Fruit fly (Drosophila melanogaster) whole organism, prepupa: Measurements from ENCODE around the gene Phs.

Experiments used
- CG1621 ChIP-seq: fragments of 200-800 bp; sonication (Bioruptor generic); optimal IDR thresholded peaks from 3 replicates; lab custom pipeline; 2018; ENCODE audit warnings: missing biosample characterization, mild to moderate bottlenecking, missing genetic modification characterization
- CG32006 ChIP-seq: fragments of 200-800 bp; sonication (Bioruptor generic); optimal IDR thresholded peaks from 3 replicates; lab custom pipeline; 2017; ENCODE audit warnings: missing biosample characterization, mild to moderate bottlenecking, missing genetic modification characterization
- CG6163 ChIP-seq: fragments of 200-800 bp; sonication (Bioruptor generic); IDR thresholded peaks from 3 replicates; pipeline ENCODE4 v1.3.6; 2022; ENCODE audit warnings: missing biosample characterization, missing genetic modification characterization
- CG6808 ChIP-seq: fragments of 200-800 bp; sonication (Bioruptor generic); optimal IDR thresholded peaks from 3 replicates; lab custom pipeline; 2017; ENCODE audit warnings: missing biosample characterization, missing genetic modification characterization, mild to moderate bottlenecking, moderate library complexity, missing genetic modification reagents
- CG7368 ChIP-seq: fragments of 200-800 bp; sonication (Bioruptor generic); optimal IDR thresholded peaks from 3 replicates; lab custom pipeline; 2016; ENCODE audit warnings: missing biosample characterization, missing genetic modification characterization
- Lpt ChIP-seq: fragments of 200-800 bp; sonication (Bioruptor generic); optimal IDR thresholded peaks from 3 replicates; lab custom pipeline; 2016; ENCODE audit warnings: missing biosample characterization, missing genetic modification characterization
- OdsH ChIP-seq: fragments of 200-800 bp; sonication (Bioruptor generic); optimal IDR thresholded peaks from 3 replicates; lab custom pipeline; 2016; ENCODE audit warnings: missing biosample characterization, missing genetic modification characterization
- dac ChIP-seq: fragments of 200-800 bp; sonication (Bioruptor generic); optimal IDR thresholded peaks from 2 replicates; lab custom pipeline; 2017; ENCODE audit warnings: missing biosample characterization, mild to moderate bottlenecking, missing genetic modification characterization
- dsx ChIP-seq: fragments of 200-800 bp; optimal IDR thresholded peaks from 3 replicates; lab custom pipeline; 2019; ENCODE audit warnings: missing biosample characterization, mild to moderate bottlenecking, missing genetic modification characterization, moderate library complexity; ENCODE audit not compliant: poor library complexity, severe bottlenecking
- fd85E ChIP-seq: fragments of 200-800 bp; sonication (Bioruptor generic); optimal IDR thresholded peaks from 3 replicates; lab custom pipeline; 2016; ENCODE audit warnings: missing biosample characterization, missing genetic modification characterization
- spab ChIP-seq: fragments of 200-800 bp; sonication (Bioruptor generic); optimal IDR thresholded peaks from 2 replicates; lab custom pipeline; 2017; ENCODE audit warnings: missing biosample characterization, mild to moderate bottlenecking, missing genetic modification characterization, missing genetic modification reagents

DNA sequence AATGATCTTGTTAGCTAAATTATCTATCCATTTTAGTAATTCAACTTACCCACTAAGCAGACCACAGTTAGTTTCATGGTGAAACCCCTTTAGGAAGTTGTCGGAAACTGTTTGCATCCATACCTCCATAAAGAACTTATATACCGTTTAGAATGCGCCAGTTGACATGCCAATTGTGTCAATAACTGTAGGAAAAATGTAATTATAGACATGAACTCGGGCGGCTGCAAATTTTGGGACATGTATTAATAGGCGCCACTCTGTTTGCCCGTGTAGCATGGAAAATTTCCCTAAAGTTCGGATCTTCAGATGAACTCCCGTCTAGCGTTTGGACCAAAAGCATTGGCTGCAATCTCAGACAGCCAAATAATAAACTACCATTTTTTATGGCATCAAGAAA is 36.2 kb downstream of the Phs start, which contains the start of gene Eig71Ee:
- TF ChIP-seq CG7368 (GFP tag; lab: Kevin White, UChicago) (no peak), Lpt (no peak), CG6808 (GFP tag; lab: Kevin White, UChicago) (no peak), CG32006 (no peak), spab (GFP tag; lab: Kevin White, UChicago) (no peak), OdsH (GFP tag; lab: Kevin White, UChicago) (no peak), CG6163 (no peak), fd85E (GFP tag; lab: Kevin White, UChicago) (no peak), dsx (no peak), CG1621 (tag; lab: Kevin White, UChicago) (no peak), dac (no peak)
